Worm (Caenorhabditis elegans) whole organism, L1 larva: ENCODE results near the gene C42C1.3.
A peak's percentile ranks its signal among the peaks of the same experiment; 100 is the strongest.

Experiments used
- C04F5.9 ChIP-seq: sonication (generic microtip); optimal IDR thresholded peaks from 2 replicates; lab custom pipeline; 2016; ENCODE audit warnings: missing genetic modification characterization, missing compliant biosample characterization
- C34B4.2 ChIP-seq: sonication (generic microtip); optimal IDR thresholded peaks from 2 replicates; lab custom pipeline; 2017; ENCODE audit warnings: mild to moderate bottlenecking, missing genetic modification characterization, missing compliant biosample characterization
- F16B12.6 ChIP-seq: fragments of 150-350 bp; optimal IDR thresholded peaks from 2 replicates; lab custom pipeline; 2014; ENCODE audit warnings: missing biosample characterization, missing genetic modification characterization
- alr-1 ChIP-seq: fragments of 200-800 bp; sonication (Bioruptor generic); optimal IDR thresholded peaks from 2 replicates; lab custom pipeline; 2018; ENCODE audit warnings: borderline replicate concordance, mild to moderate bottlenecking, missing genetic modification characterization, missing compliant biosample characterization
- ama-1 ChIP-seq: fragments of 150-350 bp; optimal IDR thresholded peaks from 2 replicates; lab custom pipeline; 2014
- blmp-1 ChIP-seq: fragments of 150-350 bp; optimal IDR thresholded peaks from 2 replicates; lab custom pipeline; 2014; ENCODE audit warnings: missing biosample characterization, missing genetic modification characterization
- ceh-90 ChIP-seq: sonication (generic microtip); optimal IDR thresholded peaks from 2 replicates; lab custom pipeline; 2016; ENCODE audit warnings: missing genetic modification characterization, missing compliant biosample characterization
- dpl-1 ChIP-seq, 3 experiments: fragments of 150-350 bp in 2 of 3; sonication (generic microtip) in 1 of 3; optimal IDR thresholded peaks; 2 replicates each; lab custom pipeline; 2014 to 2017; ENCODE audit warnings: missing biosample characterization in 3 of 3, missing genetic modification characterization in 3 of 3, missing genetic modification reagents in 3 of 3
- efl-1 ChIP-seq, 4 experiments: fragments of 150-350 bp; optimal IDR thresholded peaks in 3 of 4; peaks in 1 of 4; 1 replicate in 1 of 4; 2 replicates in 3 of 4; lab custom pipeline; 2014; ENCODE audit warnings: missing biosample characterization in 2 of 4, missing genetic modification characterization in 2 of 4, missing genetic modification reagents in 2 of 4
- egl-27 ChIP-seq, 2 experiments: fragments of 150-350 bp in 1 of 2; sonication (generic microtip); optimal IDR thresholded peaks; 3 replicates each; lab custom pipeline; 2017 to 2018; ENCODE audit warnings: missing biosample characterization in 2 of 2, missing genetic modification characterization in 2 of 2, missing genetic modification reagents in 2 of 2
- elt-3 ChIP-seq, 6 experiments: fragments of 150-350 bp in 1 of 6; sonication (generic microtip); optimal IDR thresholded peaks; 2 replicates each; lab custom pipeline; 2017 to 2018; ENCODE audit warnings: missing biosample characterization in 6 of 6, missing genetic modification characterization in 6 of 6, inconsistent platforms in 1 of 6
- fkh-8 ChIP-seq: sonication (generic microtip); optimal IDR thresholded peaks from 2 replicates; lab custom pipeline; 2016; ENCODE audit warnings: mild to moderate bottlenecking, missing genetic modification characterization, missing compliant biosample characterization
- fos-1 ChIP-seq: fragments of 150-350 bp; optimal IDR thresholded peaks from 2 replicates; lab custom pipeline; 2014; ENCODE audit warnings: missing biosample characterization, missing genetic modification characterization
- hlh-17 ChIP-seq: fragments of 200-800 bp; sonication (Bioruptor generic); optimal IDR thresholded peaks from 2 replicates; lab custom pipeline; 2018; ENCODE audit warnings: missing genetic modification characterization, mild to moderate bottlenecking, missing compliant biosample characterization, moderate library complexity, borderline replicate concordance
- jun-1 ChIP-seq: fragments of 150-350 bp; optimal IDR thresholded peaks from 2 replicates; lab custom pipeline; 2014; ENCODE audit warnings: missing biosample characterization, missing genetic modification reagents, missing genetic modification characterization
- lin-35 ChIP-seq, 2 experiments: fragments of 150-350 bp; optimal IDR thresholded peaks; 2 replicates each; lab custom pipeline; 2014; ENCODE audit warnings: missing biosample characterization in 2 of 2, missing genetic modification characterization in 2 of 2, missing genetic modification reagents in 2 of 2
- lir-3 ChIP-seq: sonication (generic microtip); optimal IDR thresholded peaks from 2 replicates; lab custom pipeline; 2016; ENCODE audit warnings: mild to moderate bottlenecking, missing genetic modification characterization, moderate library complexity, missing compliant biosample characterization; ENCODE audit not compliant: poor library complexity
- lsy-2 ChIP-seq, 2 experiments: fragments of 150-350 bp; optimal IDR thresholded peaks; 2 replicates each; lab custom pipeline; 2014; ENCODE audit warnings: missing biosample characterization in 2 of 2, missing genetic modification characterization in 2 of 2
- mep-1 ChIP-seq: fragments of 150-350 bp; optimal IDR thresholded peaks from 2 replicates; lab custom pipeline; 2014; ENCODE audit warnings: missing biosample characterization, missing genetic modification characterization
- nhr-20 ChIP-seq: sonication (generic microtip); optimal IDR thresholded peaks from 2 replicates; lab custom pipeline; 2016; ENCODE audit warnings: mild to moderate bottlenecking, missing genetic modification characterization, missing compliant biosample characterization
- nhr-47 ChIP-seq: sonication (generic microtip); optimal IDR thresholded peaks from 2 replicates; lab custom pipeline; 2016; ENCODE audit warnings: mild to moderate bottlenecking, missing genetic modification characterization, moderate library complexity, missing compliant biosample characterization
- nhr-71 ChIP-seq: sonication (generic microtip); optimal IDR thresholded peaks from 2 replicates; lab custom pipeline; 2016; ENCODE audit warnings: mild to moderate bottlenecking, missing genetic modification characterization, moderate library complexity, missing compliant biosample characterization
- nhr-77 ChIP-seq: fragments of 150-350 bp; optimal IDR thresholded peaks from 2 replicates; lab custom pipeline; 2014; ENCODE audit warnings: missing biosample characterization, missing genetic modification characterization
- pag-3 ChIP-seq: sonication (generic microtip); optimal IDR thresholded peaks from 2 replicates; lab custom pipeline; 2017; ENCODE audit warnings: missing genetic modification characterization, mild to moderate bottlenecking, missing compliant biosample characterization, antibody characterized with exemption, borderline replicate concordance; ENCODE audit not compliant: insufficient read depth
- pqm-1 ChIP-seq: sonication (generic microtip); optimal IDR thresholded peaks from 3 replicates; lab custom pipeline; 2017; ENCODE audit warnings: missing biosample characterization, missing genetic modification characterization
- rnt-1 ChIP-seq: sonication (generic microtip); optimal IDR thresholded peaks from 2 replicates; lab custom pipeline; 2016; ENCODE audit warnings: mild to moderate bottlenecking, missing genetic modification characterization, moderate library complexity, missing compliant biosample characterization
- skn-1 ChIP-seq: fragments of 150-350 bp; optimal IDR thresholded peaks from 2 replicates; lab custom pipeline; 2014; ENCODE audit warnings: missing biosample characterization, missing genetic modification characterization
- snpc-4 ChIP-seq: fragments of 150-350 bp; optimal IDR thresholded peaks from 2 replicates; lab custom pipeline; 2014; ENCODE audit warnings: missing biosample characterization, missing genetic modification characterization
- snu-23 ChIP-seq: sonication (generic microtip); optimal IDR thresholded peaks from 2 replicates; lab custom pipeline; 2016; ENCODE audit warnings: missing genetic modification characterization, missing compliant biosample characterization
- sox-4 ChIP-seq: sonication (generic microtip); optimal IDR thresholded peaks from 2 replicates; lab custom pipeline; 2016; ENCODE audit warnings: missing genetic modification characterization, missing compliant biosample characterization
- swsn-7 ChIP-seq: sonication (generic microtip); optimal IDR thresholded peaks from 2 replicates; lab custom pipeline; 2016; ENCODE audit warnings: missing genetic modification characterization, missing compliant biosample characterization
- tbx-2 ChIP-seq: sonication (generic microtip); optimal IDR thresholded peaks from 2 replicates; lab custom pipeline; 2016; ENCODE audit warnings: missing genetic modification characterization, missing compliant biosample characterization
- unc-130 ChIP-seq: fragments of 150-350 bp; optimal IDR thresholded peaks from 2 replicates; lab custom pipeline; 2017; ENCODE audit warnings: missing biosample characterization, missing genetic modification characterization, inconsistent platforms
- unc-62 ChIP-seq: fragments of 150-350 bp; optimal IDR thresholded peaks from 2 replicates; lab custom pipeline; 2014; ENCODE audit warnings: missing biosample characterization, missing genetic modification reagents, missing genetic modification characterization
- xbp-1 ChIP-seq: sonication (generic microtip); optimal IDR thresholded peaks from 2 replicates; lab custom pipeline; 2016; ENCODE audit warnings: missing genetic modification characterization, missing compliant biosample characterization
- zip-4 ChIP-seq: fragments of 200-800 bp; sonication (Bioruptor generic); optimal IDR thresholded peaks from 2 replicates; lab custom pipeline; 2018; ENCODE audit warnings: mild to moderate bottlenecking, missing genetic modification characterization, moderate library complexity, missing compliant biosample characterization
- ztf-11 ChIP-seq, 2 experiments: sonication (generic microtip); optimal IDR thresholded peaks; 2 replicates each; lab custom pipeline; 2016 to 2017; ENCODE audit warnings: missing genetic modification characterization in 2 of 2, missing biosample characterization in 1 of 2, missing compliant biosample characterization in 1 of 2

C42C1.3 gene

DNA sequence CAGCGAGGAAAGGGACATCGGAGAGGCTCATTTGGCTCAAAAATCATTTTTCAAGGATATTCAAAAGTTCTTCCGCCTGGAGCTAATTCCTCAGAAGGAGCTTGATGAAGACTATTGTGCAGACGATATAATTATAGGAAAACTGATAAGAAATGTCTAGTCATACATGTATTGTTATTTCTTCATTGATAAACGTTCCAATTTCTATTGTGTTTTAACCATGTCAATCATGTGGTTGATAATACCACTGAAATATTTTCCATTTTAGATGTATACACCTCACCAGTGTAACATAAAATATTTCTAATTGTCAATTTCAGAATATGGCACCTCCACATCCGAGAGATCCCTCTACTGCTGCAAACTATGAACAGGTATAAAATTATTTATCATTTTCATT lies 9.0 kb upstream of the C42C1.3 start, which contains the start of gene ltah-1.1:
TSS of gene ltah-1.1 (plus strand) at position 283 of the 400 bp plus-strand sequence.
- TF ChIP-seq swsn-7 (tag; lab: Kevin White, UChicago): no peak
- TF ChIP-seq, all 84 proteins: peak for 0

DNA sequence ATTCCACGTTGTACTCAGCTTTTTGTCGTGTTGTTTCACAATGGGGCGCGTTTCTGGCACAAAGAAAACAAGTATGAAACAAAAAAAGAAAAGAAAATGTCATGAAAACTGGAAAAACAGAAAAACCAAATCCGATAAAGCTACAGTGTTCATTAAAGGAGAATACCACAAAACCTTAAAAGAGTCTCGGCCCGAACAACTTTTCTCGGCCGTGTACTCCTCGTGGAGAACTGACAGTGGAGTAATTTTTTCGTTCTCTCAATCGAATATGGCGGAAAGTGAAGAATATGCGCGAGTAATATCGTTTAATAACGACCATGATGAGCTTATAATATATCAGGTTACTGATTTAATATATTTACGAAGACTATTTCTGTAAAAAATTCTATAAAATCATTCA lies 8.2 kb upstream of the C42C1.3 start, which contains the start of the genes tag-335 and vkmt-1:
TSS of gene tag-335 (minus strand) at position 88 of the 400 bp plus-strand sequence.
TSS of gene vkmt-1 (plus strand) at position 219 of the 400 bp plus-strand sequence.
- TF ChIP-seq nhr-20 (tag; lab: Kevin White, UChicago) (peak; percentile 16), blmp-1 (peak; percentile 19), tbx-2 (tag; lab: Kevin White, UChicago) (peak; percentile 16), dpl-1 (GFP tag; optimal IDR thresholded peaks at IDR 0.05; lab: Kevin White, UChicago) (peak in 2 of 3 experiments; percentile 1 to 36), zip-4 (GFP tag; lab: Kevin White, UChicago) (no peak), efl-1 (optimal IDR thresholded peaks at IDR 0.05; lab: Kevin White, UChicago) (peak; percentile 11 to 25), efl-1 (GFP tag; optimal IDR thresholded peaks at IDR 0.05 in 1 of 2; lab: Kevin White, UChicago) (peak; percentile 11 to 17), C04F5.9 (no peak), rnt-1 (tag; lab: Kevin White, UChicago) (peak; percentile 70), ceh-90 (tag; lab: Kevin White, UChicago) (peak; percentile 52), elt-3 (tag; optimal IDR thresholded peaks at IDR 0.05; lab: Kevin White, UChicago) (no peak), F16B12.6 (tag; lab: Kevin White, UChicago) (peak; percentile 32), lin-35 (GFP tag; optimal IDR thresholded peaks at IDR 0.05; lab: Kevin White, UChicago) (peak; percentile 4 to 37), lsy-2 (tag; optimal IDR thresholded peaks at IDR 0.05; lab: Kevin White, UChicago) (peak in 1 of 2 experiments; percentile 50), xbp-1 (tag; lab: Kevin White, UChicago) (peak; percentile 29), nhr-71 (tag; lab: Kevin White, UChicago) (peak; percentile 28), ztf-11 (tag; optimal IDR thresholded peaks at IDR 0.05; lab: Kevin White, UChicago) (no peak), ama-1 (lab: Kevin White, UChicago) (no peak), lir-3 (tag; lab: Kevin White, UChicago) (peak; percentile 7), nhr-47 (peak; percentile 16), mep-1 (tag; lab: Kevin White, UChicago) (no peak), snu-23 (GFP tag; lab: Kevin White, UChicago) (peak; percentile 34)

DNA sequence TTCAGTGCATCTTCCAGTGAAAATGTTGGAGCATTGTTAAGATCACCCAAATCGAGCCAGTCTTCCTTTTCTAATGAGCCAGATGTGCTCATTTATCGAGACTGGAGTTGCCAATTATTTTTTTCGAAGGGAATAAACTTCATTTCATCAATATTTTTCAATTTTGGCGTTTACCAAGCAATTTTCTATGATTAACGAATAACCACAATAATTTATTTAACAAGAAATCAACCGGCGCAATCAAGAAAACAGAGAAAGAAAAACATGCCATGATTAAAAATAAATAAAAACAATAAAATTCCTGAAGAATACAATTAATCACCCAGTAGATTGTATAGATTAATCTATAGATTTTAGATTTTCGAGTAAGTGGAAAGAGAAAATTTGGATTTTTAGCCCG lies 5.6 kb upstream of the C42C1.3 start, which contains the start of gene vps-8:
TSS of gene vps-8 (minus strand) at position 101 of the 400 bp plus-strand sequence.
- TF ChIP-seq snu-23 (GFP tag; lab: Kevin White, UChicago) (no peak), zip-4 (GFP tag; lab: Kevin White, UChicago) (no peak), alr-1 (no peak), C34B4.2 (tag; lab: Kevin White, UChicago) (no peak), sox-4 (tag; lab: Kevin White, UChicago) (no peak), efl-1 (optimal IDR thresholded peaks at IDR 0.05; lab: Kevin White, UChicago) (no peak), efl-1 (GFP tag; optimal IDR thresholded peaks at IDR 0.05 in 1 of 2; lab: Kevin White, UChicago) (no peak), pag-3 (tag; lab: Kevin White, UChicago) (no peak), pqm-1 (tag; lab: Kevin White, UChicago) (no peak), nhr-77 (tag; lab: Kevin White, UChicago) (no peak), jun-1 (tag; lab: Kevin White, UChicago) (no peak), fos-1 (tag; lab: Kevin White, UChicago) (no peak), unc-130 (tag; lab: Kevin White, UChicago) (no peak), unc-62 (no peak), hlh-17 (GFP tag; lab: Kevin White, UChicago) (no peak), ceh-90 (tag; lab: Kevin White, UChicago) (no peak), snpc-4 (tag; lab: Kevin White, UChicago) (no peak), egl-27 (tag; optimal IDR thresholded peaks at IDR 0.05; lab: Kevin White, UChicago) (no peak), skn-1 (tag; lab: Kevin White, UChicago) (no peak), fkh-8 (tag; lab: Kevin White, UChicago) (no peak), tbx-2 (tag; lab: Kevin White, UChicago) (no peak)
- TF ChIP-seq, all 84 proteins: peak for 0
